Worm (Caenorhabditis elegans) whole organism, young adult: ENCODE measurements around the gene sprr-2.
A peak's percentile ranks its signal among the peaks of the same experiment; 100 is the strongest.

Experiments
- B0019.2 ChIP-seq: fragments of 200-800 bp; sonication (Bioruptor generic); conservative IDR thresholded peaks from 2 replicates; pipeline ENCODE4 v1.3.6; 2022; ENCODE audit warnings: missing genetic modification reagents, missing genetic modification characterization, missing compliant biosample characterization
- B0035.1 ChIP-seq: sonication (generic microtip); optimal IDR thresholded peaks from 2 replicates; lab custom pipeline; 2016; ENCODE audit warnings: missing genetic modification characterization, mild to moderate bottlenecking, missing compliant biosample characterization, missing genotype, missing genetic modification reagents
- B0261.1 ChIP-seq: sonication (generic microtip); optimal IDR thresholded peaks from 2 replicates; lab custom pipeline; 2016; ENCODE audit warnings: mild to moderate bottlenecking, missing genetic modification characterization, moderate library complexity, missing compliant biosample characterization
- B0336.3 ChIP-seq: fragments of 200-800 bp; sonication (Bioruptor generic); IDR thresholded peaks from 2 replicates; pipeline ENCODE4 v1.3.6; 2022; ENCODE audit warnings: missing genetic modification characterization, missing compliant biosample characterization
- F37B4.10 ChIP-seq: fragments of 200-800 bp; sonication (Bioruptor generic); IDR thresholded peaks from 2 replicates; pipeline ENCODE4 v1.3.6; 2022; ENCODE audit warnings: missing genetic modification characterization, missing compliant biosample characterization
- F57A8.1 ChIP-seq: fragments of 200-800 bp; sonication (Bioruptor generic); optimal IDR thresholded peaks from 2 replicates; lab custom pipeline; 2018; ENCODE audit warnings: mild to moderate bottlenecking, missing genetic modification characterization, moderate library complexity, missing compliant biosample characterization
- K11D2.4 ChIP-seq: fragments of 200-800 bp; sonication (Bioruptor generic); IDR thresholded peaks from 2 replicates; pipeline ENCODE4 v1.3.6; 2022; ENCODE audit warnings: missing genetic modification reagents, missing genetic modification characterization, missing compliant biosample characterization
- K12H6.12 ChIP-seq: fragments of 200-800 bp; sonication (Bioruptor generic); optimal IDR thresholded peaks from 2 replicates; lab custom pipeline; 2018; ENCODE audit warnings: mild to moderate bottlenecking, missing genetic modification characterization, missing compliant biosample characterization
- T26A5.8 ChIP-seq: sonication (generic microtip); optimal IDR thresholded peaks from 2 replicates; lab custom pipeline; 2016; ENCODE audit warnings: missing genetic modification characterization, missing compliant biosample characterization
- Y53G8AR.9 ChIP-seq: fragments of 200-800 bp; sonication (Bioruptor generic); conservative IDR thresholded peaks from 2 replicates; pipeline ENCODE4 v1.3.6; 2022; ENCODE audit warnings: missing genetic modification reagents, missing genetic modification characterization, missing compliant biosample characterization
- Y56A3A.18 ChIP-seq: fragments of 200-800 bp; sonication (Bioruptor generic); IDR thresholded peaks from 2 replicates; pipeline ENCODE4 v1.3.6; 2022; ENCODE audit warnings: missing genetic modification reagents, missing genetic modification characterization, missing compliant biosample characterization
- Y79H2A.3 ChIP-seq: fragments of 200-800 bp; sonication (Bioruptor generic); conservative IDR thresholded peaks from 2 replicates; pipeline ENCODE4 v1.3.6; 2022; ENCODE audit warnings: missing genetic modification reagents, missing genetic modification characterization, missing compliant biosample characterization
- ZK185.1 ChIP-seq: sonication (generic microtip); optimal IDR thresholded peaks from 2 replicates; lab custom pipeline; 2016; ENCODE audit warnings: mild to moderate bottlenecking, missing genetic modification characterization, missing compliant biosample characterization; ENCODE audit not compliant: poor library complexity, severe bottlenecking
- aptf-3 ChIP-seq: fragments of 200-800 bp; sonication (Bioruptor generic); IDR thresholded peaks from 2 replicates; pipeline ENCODE4 v1.3.6; 2022; ENCODE audit warnings: missing genetic modification characterization, missing compliant biosample characterization
- atf-7 ChIP-seq: sonication (generic microtip); optimal IDR thresholded peaks from 2 replicates; lab custom pipeline; 2017; ENCODE audit warnings: mild to moderate bottlenecking, missing genetic modification characterization, missing compliant biosample characterization
- athp-1 ChIP-seq: sonication (generic microtip); optimal IDR thresholded peaks from 2 replicates; lab custom pipeline; 2017; ENCODE audit warnings: mild to moderate bottlenecking, missing genetic modification characterization, missing compliant biosample characterization
- bed-1 ChIP-seq: fragments of 200-800 bp; sonication (Bioruptor generic); IDR thresholded peaks from 2 replicates; pipeline ENCODE4 v1.3.6; 2022; ENCODE audit warnings: missing genetic modification reagents, missing genetic modification characterization, missing compliant biosample characterization
- bed-2 ChIP-seq: fragments of 200-800 bp; sonication (Bioruptor generic); IDR thresholded peaks from 2 replicates; pipeline ENCODE4 v1.3.6; 2022; ENCODE audit warnings: missing genetic modification reagents, missing genetic modification characterization, missing compliant biosample characterization
- cebp-1 ChIP-seq, 2 experiments: fragments of 200-800 bp in 1 of 2; sonication (Bioruptor generic) in 1 of 2; sonication (generic microtip) in 1 of 2; IDR thresholded peaks in 1 of 2; optimal IDR thresholded peaks in 1 of 2; 2 replicates each; pipeline versions ENCODE4 v1.3.6 to Lab custom; 2017 to 2022; ENCODE audit warnings: missing compliant biosample characterization in 2 of 2, missing genetic modification characterization in 2 of 2, mild to moderate bottlenecking in 1 of 2, missing genetic modification reagents in 1 of 2, moderate library complexity in 1 of 2
- die-1 ChIP-seq: sonication (generic microtip); optimal IDR thresholded peaks from 2 replicates; lab custom pipeline; 2016; ENCODE audit warnings: missing genotype, mild to moderate bottlenecking, missing genetic modification characterization, missing compliant biosample characterization
- dox-1 ChIP-seq: fragments of 200-800 bp; sonication (Bioruptor generic); IDR thresholded peaks from 2 replicates; pipeline ENCODE4 v1.3.6; 2022; ENCODE audit warnings: missing genetic modification reagents, missing genetic modification characterization, missing compliant biosample characterization
- dpff-1 ChIP-seq: sonication (generic microtip); optimal IDR thresholded peaks from 2 replicates; lab custom pipeline; 2017; ENCODE audit warnings: mild to moderate bottlenecking, missing genetic modification characterization, missing compliant biosample characterization
- efl-1 ChIP-seq: fragments of 150-350 bp; optimal IDR thresholded peaks from 2 replicates; lab custom pipeline; 2014; ENCODE audit warnings: missing biosample characterization, missing genetic modification reagents, missing genetic modification characterization
- egl-44 ChIP-seq: fragments of 200-800 bp; sonication (Bioruptor generic); IDR thresholded peaks from 2 replicates; pipeline ENCODE4 v1.3.6; 2022; ENCODE audit warnings: missing genetic modification reagents, missing genetic modification characterization, missing compliant biosample characterization
- hlh-12 ChIP-seq: sonication (generic microtip); optimal IDR thresholded peaks from 2 replicates; lab custom pipeline; 2016; ENCODE audit warnings: missing genetic modification characterization, missing compliant biosample characterization
- hlh-26 ChIP-seq: fragments of 200-800 bp; sonication (Bioruptor generic); conservative IDR thresholded peaks from 2 replicates; pipeline ENCODE4 v1.3.6; 2022; ENCODE audit warnings: missing genetic modification reagents, missing genetic modification characterization, missing compliant biosample characterization
- hmg-1.2 ChIP-seq: fragments of 200-800 bp; sonication (Bioruptor generic); IDR thresholded peaks from 2 replicates; pipeline ENCODE4 v1.3.6; 2022; ENCODE audit warnings: missing genetic modification reagents, missing genetic modification characterization, missing compliant biosample characterization
- hmg-20 ChIP-seq: fragments of 200-800 bp; sonication (Bioruptor generic); IDR thresholded peaks from 2 replicates; pipeline ENCODE4 v1.3.6; 2022; ENCODE audit warnings: missing genetic modification reagents, missing genetic modification characterization, missing compliant biosample characterization
- hrde-1 ChIP-seq: sonication (generic microtip); optimal IDR thresholded peaks from 2 replicates; lab custom pipeline; 2016; ENCODE audit warnings: missing genetic modification characterization, mild to moderate bottlenecking, missing compliant biosample characterization, moderate library complexity, missing genotype, missing genetic modification reagents, borderline replicate concordance
- let-526 ChIP-seq: fragments of 200-800 bp; sonication (Bioruptor generic); IDR thresholded peaks from 2 replicates; pipeline ENCODE4 v1.3.6; 2022; ENCODE audit warnings: missing genetic modification reagents, missing genetic modification characterization, missing compliant biosample characterization
- lin-35 ChIP-seq, 3 experiments: fragments of 150-350 bp in 2 of 3; sonication (generic microtip) in 1 of 3; optimal IDR thresholded peaks; 2 replicates each; lab custom pipeline; 2014 to 2018; ENCODE audit warnings: missing biosample characterization in 3 of 3, missing genetic modification characterization in 3 of 3, missing genetic modification reagents in 3 of 3
- lin-54 ChIP-seq: fragments of 200-800 bp; sonication (Bioruptor generic); optimal IDR thresholded peaks from 2 replicates; lab custom pipeline; 2018; ENCODE audit warnings: mild to moderate bottlenecking, missing genetic modification characterization, missing compliant biosample characterization
- lsl-1 ChIP-seq: fragments of 200-800 bp; sonication (Bioruptor generic); optimal IDR thresholded peaks from 2 replicates; lab custom pipeline; 2018; ENCODE audit warnings: mild to moderate bottlenecking, missing genetic modification characterization, moderate library complexity, missing compliant biosample characterization
- madf-6 ChIP-seq: fragments of 200-800 bp; sonication (Bioruptor generic); IDR thresholded peaks from 2 replicates; pipeline ENCODE4 v1.3.6; 2022; ENCODE audit warnings: missing genetic modification reagents, missing genetic modification characterization, missing compliant biosample characterization
- mel-28 ChIP-seq: sonication (generic microtip); optimal IDR thresholded peaks from 2 replicates; lab custom pipeline; 2016; ENCODE audit warnings: borderline replicate concordance, mild to moderate bottlenecking, missing genetic modification characterization, missing compliant biosample characterization
- nhr-120 ChIP-seq: fragments of 200-800 bp; sonication (Bioruptor generic); IDR thresholded peaks from 2 replicates; pipeline ENCODE4 v1.3.6; 2022; ENCODE audit warnings: missing genetic modification characterization, missing compliant biosample characterization
- pbrm-1 ChIP-seq: fragments of 200-800 bp; sonication (Bioruptor generic); IDR thresholded peaks from 2 replicates; pipeline ENCODE4 v1.3.6; 2022; ENCODE audit warnings: missing genetic modification reagents, missing genetic modification characterization, missing compliant biosample characterization
- snpc-1.1 ChIP-seq: sonication (generic microtip); optimal IDR thresholded peaks from 2 replicates; lab custom pipeline; 2017; ENCODE audit warnings: missing genetic modification characterization, mild to moderate bottlenecking, missing compliant biosample characterization, antibody characterized with exemption, moderate library complexity, missing genotype, missing genetic modification reagents; ENCODE audit not compliant: insufficient read depth
- snpc-3.4 ChIP-seq: sonication (generic microtip); optimal IDR thresholded peaks from 2 replicates; lab custom pipeline; 2017; ENCODE audit warnings: missing genetic modification characterization, mild to moderate bottlenecking, missing compliant biosample characterization, antibody characterized with exemption, moderate library complexity, missing genotype, missing genetic modification reagents
- snpc-4 ChIP-seq, 5 experiments: fragments of 150-350 bp in 1 of 5; sonication (generic microtip) in 4 of 5; optimal IDR thresholded peaks; 2 replicates each; lab custom pipeline; 2014 to 2018; ENCODE audit warnings: missing genetic modification characterization in 5 of 5, missing biosample characterization in 3 of 5, antibody characterized with exemption in 2 of 5, mild to moderate bottlenecking in 2 of 5, missing compliant biosample characterization in 2 of 5, missing genotype in 2 of 5, moderate library complexity in 2 of 5, missing genetic modification reagents in 1 of 5
- somi-1 ChIP-seq: fragments of 200-800 bp; sonication (Bioruptor generic); optimal IDR thresholded peaks from 2 replicates; lab custom pipeline; 2018; ENCODE audit warnings: mild to moderate bottlenecking, missing genetic modification characterization, missing compliant biosample characterization
- tlf-1 ChIP-seq: fragments of 200-800 bp; sonication (Bioruptor generic); optimal IDR thresholded peaks from 2 replicates; lab custom pipeline; 2018; ENCODE audit warnings: mild to moderate bottlenecking, missing genetic modification characterization, missing compliant biosample characterization
- unc-130 ChIP-seq: sonication (generic microtip); optimal IDR thresholded peaks from 2 replicates; lab custom pipeline; 2016; ENCODE audit warnings: missing genetic modification reagents, missing genetic modification characterization, missing compliant biosample characterization
- xnd-1 ChIP-seq: sonication (generic microtip); optimal IDR thresholded peaks from 2 replicates; lab custom pipeline; 2016; ENCODE audit warnings: missing genotype, missing genetic modification reagents, missing genetic modification characterization, missing compliant biosample characterization
- zim-3 ChIP-seq: sonication (generic microtip); optimal IDR thresholded peaks from 2 replicates; lab custom pipeline; 2017; ENCODE audit warnings: mild to moderate bottlenecking, missing genetic modification characterization, moderate library complexity, missing compliant biosample characterization
- ztf-25 ChIP-seq: fragments of 200-800 bp; sonication (Bioruptor generic); IDR thresholded peaks from 2 replicates; pipeline ENCODE4 v1.3.6; 2022; ENCODE audit warnings: missing genetic modification reagents, missing genetic modification characterization, missing compliant biosample characterization
- ztf-26 ChIP-seq: sonication (generic microtip); optimal IDR thresholded peaks from 2 replicates; lab custom pipeline; 2017; ENCODE audit warnings: missing genetic modification characterization, missing compliant biosample characterization
- ztf-3 ChIP-seq: fragments of 200-800 bp; sonication (Bioruptor generic); optimal IDR thresholded peaks from 2 replicates; lab custom pipeline; 2018; ENCODE audit warnings: mild to moderate bottlenecking, missing genetic modification characterization, missing compliant biosample characterization

Gene sprr-2

ce11 chrX:14813398-14813797 lies 20.2 kb downstream of the sprr-2 start:
- TF ChIP-seq hlh-12 (tag; lab: Kevin White, UChicago) (no peak), B0035.1 (no peak), zim-3 (tag; lab: Kevin White, UChicago) (no peak), madf-6 (GFP tag; lab: Robert Waterston, UW) (no peak), somi-1 (GFP tag; lab: Kevin White, UChicago) (peak; percentile 10), snpc-1.1 (tag; lab: Kevin White, UChicago) (no peak), cebp-1 (GFP tag; IDR thresholded peaks at IDR 0.05; lab: Robert Waterston, UW) (no peak), cebp-1 (tag; optimal IDR thresholded peaks at IDR 0.05; lab: Kevin White, UChicago) (peak; percentile 56), mel-28 (no peak), tlf-1 (GFP tag; lab: Kevin White, UChicago) (peak; percentile 36), snpc-4 (GFP tag; optimal IDR thresholded peaks at IDR 0.05; lab: Kevin White, UChicago) (no peak), snpc-4 (tag; optimal IDR thresholded peaks at IDR 0.05; lab: Kevin White, UChicago) (peak in 3 of 4 experiments; percentile 6 to 41 (median 17)), die-1 (tag; lab: Kevin White, UChicago) (no peak), dpff-1 (tag; lab: Kevin White, UChicago) (no peak), bed-1 (no peak), F37B4.10 (no peak), egl-44 (GFP tag; lab: Robert Waterston, UW) (no peak), hmg-1.2 (peak; percentile 25; the same call in 1 of the 2 replicates), B0261.1 (tag; lab: Kevin White, UChicago) (no peak), dox-1 (GFP tag; lab: Robert Waterston, UW) (peak; percentile 43; the same call in 1 of the 2 replicates), T26A5.8 (tag; lab: Kevin White, UChicago) (no peak), efl-1 (GFP tag; lab: Kevin White, UChicago) (no peak), ztf-26 (no peak), K12H6.12 (tag; lab: Kevin White, UChicago) (no peak), Y53G8AR.9 (GFP tag; lab: Robert Waterston, UW) (no peak), F57A8.1 (GFP tag; lab: Kevin White, UChicago) (no peak), B0019.2 (GFP tag; lab: Robert Waterston, UW) (no peak), ZK185.1 (tag; lab: Kevin White, UChicago) (peak; percentile 68), let-526 (no peak), lin-35 (GFP tag; optimal IDR thresholded peaks at IDR 0.05; lab: Kevin White, UChicago) (peak in 1 of 3 experiments; percentile 21), B0336.3 (GFP tag; lab: Robert Waterston, UW) (no peak), Y56A3A.18 (GFP tag; lab: Robert Waterston, UW) (no peak), aptf-3 (GFP tag; lab: Robert Waterston, UW) (no peak), K11D2.4 (GFP tag; lab: Robert Waterston, UW) (0 out of 2 replicates have a peak, but pooled peaks have one; percentile 21), hrde-1 (tag; lab: Kevin White, UChicago) (no peak), pbrm-1 (GFP tag; lab: Robert Waterston, UW) (no peak), Y79H2A.3 (GFP tag; lab: Robert Waterston, UW) (no peak), hlh-26 (GFP tag; lab: Robert Waterston, UW) (no peak), ztf-25 (GFP tag; lab: Robert Waterston, UW) (no peak), athp-1 (tag; lab: Kevin White, UChicago) (no peak), atf-7 (tag; lab: Kevin White, UChicago) (no peak), hmg-20 (GFP tag; lab: Robert Waterston, UW) (no peak), lin-54 (no peak), bed-2 (GFP tag; lab: Robert Waterston, UW) (no peak), snpc-3.4 (no peak), unc-130 (no peak), xnd-1 (no peak), ztf-3 (GFP tag; lab: Kevin White, UChicago) (no peak), nhr-120 (GFP tag; lab: Robert Waterston, UW) (no peak), lsl-1 (GFP tag; lab: Kevin White, UChicago) (no peak)
